Worm (Caenorhabditis elegans) whole organism, L4 larva: Measurements from ENCODE around the gene kin-24.

Source experiments
- ZK546.5 ChIP-seq, 2 experiments: sonication (generic microtip); optimal IDR thresholded peaks; 2 replicates each; lab custom pipeline; 2017; ENCODE audit warnings: missing biosample characterization in 2 of 2, missing genetic modification characterization in 2 of 2
- gei-8 ChIP-seq: fragments of 200-800 bp; sonication (Bioruptor generic); optimal IDR thresholded peaks from 2 replicates; lab custom pipeline; 2018; ENCODE audit warnings: mild to moderate bottlenecking, missing genetic modification characterization, missing compliant biosample characterization
- snpc-4 ChIP-seq: fragments of 150-350 bp; optimal IDR thresholded peaks from 2 replicates; lab custom pipeline; 2014; ENCODE audit warnings: missing biosample characterization, missing genetic modification characterization
- unc-62 ChIP-seq, 3 experiments: fragments of 150-350 bp in 1 of 3; sonication (generic microtip); optimal IDR thresholded peaks in 2 of 3; peaks in 1 of 3; 1 replicate in 1 of 3; 2 replicates in 2 of 3; lab custom pipeline; 2014 to 2017; ENCODE audit warnings: missing biosample characterization in 3 of 3, missing genetic modification characterization in 3 of 3, missing genetic modification reagents in 3 of 3, missing genotype in 1 of 3

- TF ChIP-seq snpc-4 (tag; lab: Kevin White, UChicago) (no peak), unc-62 (GFP tag; optimal IDR thresholded peaks at IDR 0.05 in 1 of 2; lab: Kevin White, UChicago) (no peak), unc-62 (tag; optimal IDR thresholded peaks at IDR 0.05; lab: Kevin White, UChicago) (no peak), ZK546.5 (tag; optimal IDR thresholded peaks at IDR 0.05; lab: Kevin White, UChicago) (no peak), gei-8 (GFP tag; lab: Kevin White, UChicago) (no peak)
These were observed 31.3 kb upstream of the kin-24 start for ce11 chrIV:9872210-9872609.
